Fruit fly (Drosophila melanogaster) whole organism, embryonic: Measurements from ENCODE around the gene SkpD.

Experiments
- B-H2 ChIP-seq: fragments of 200-800 bp; sonication (Bioruptor generic); optimal IDR thresholded peaks from 2 replicates; lab custom pipeline; 2018; ENCODE audit warnings: missing biosample characterization, mild to moderate bottlenecking, missing genetic modification characterization
- CG11093 ChIP-seq: fragments of 200-800 bp; sonication (Bioruptor generic); IDR thresholded peaks from 3 replicates; pipeline ENCODE4 v1.3.6; 2022; ENCODE audit warnings: missing biosample characterization, missing genetic modification characterization
- CG11504 ChIP-seq: fragments of 200-800 bp; sonication (Bioruptor generic); optimal IDR thresholded peaks from 3 replicates; lab custom pipeline; 2019; ENCODE audit warnings: missing biosample characterization, mild to moderate bottlenecking, missing genetic modification characterization, moderate library complexity
- CG11695 ChIP-seq: fragments of 200-800 bp; sonication (Bioruptor generic); IDR thresholded peaks from 3 replicates; pipeline ENCODE4 v1.3.6; 2022; ENCODE audit warnings: missing biosample characterization, missing genetic modification characterization
- CG12155 ChIP-seq: fragments of 200-800 bp; sonication (Bioruptor generic); optimal IDR thresholded peaks from 3 replicates; lab custom pipeline; 2016; ENCODE audit warnings: missing biosample characterization, missing genetic modification characterization
- CG12391 ChIP-seq: fragments of 200-800 bp; sonication (Bioruptor generic); optimal IDR thresholded peaks from 3 replicates; lab custom pipeline; 2018; ENCODE audit warnings: missing biosample characterization, mild to moderate bottlenecking, missing genetic modification characterization, moderate library complexity
- CG13123 ChIP-seq: fragments of 200-800 bp; sonication (Bioruptor generic); optimal IDR thresholded peaks from 2 replicates; lab custom pipeline; 2016; ENCODE audit warnings: missing biosample characterization, missing genetic modification characterization
- CG13775 ChIP-seq: fragments of 200-800 bp; sonication (Bioruptor generic); optimal IDR thresholded peaks from 3 replicates; lab custom pipeline; 2017; ENCODE audit warnings: missing biosample characterization, mild to moderate bottlenecking, missing genetic modification characterization
- CG15269 ChIP-seq: fragments of 200-800 bp; sonication (Bioruptor generic); optimal IDR thresholded peaks from 2 replicates; lab custom pipeline; 2018; ENCODE audit warnings: missing biosample characterization, mild to moderate bottlenecking, missing genetic modification characterization, moderate library complexity
- CG17186 ChIP-seq: fragments of 200-800 bp; sonication (Bioruptor generic); optimal IDR thresholded peaks from 3 replicates; lab custom pipeline; 2017; ENCODE audit warnings: missing biosample characterization, missing genetic modification reagents, missing genetic modification characterization
- CG17568 ChIP-seq: fragments of 200-800 bp; sonication (Bioruptor generic); optimal IDR thresholded peaks from 2 replicates; lab custom pipeline; 2018; ENCODE audit warnings: missing biosample characterization, mild to moderate bottlenecking, missing genetic modification characterization, moderate library complexity
- CG17912 ChIP-seq: fragments of 200-800 bp; sonication (Bioruptor generic); optimal IDR thresholded peaks from 2 replicates; lab custom pipeline; 2018; ENCODE audit warnings: missing biosample characterization, mild to moderate bottlenecking, missing genetic modification characterization
- CG18011 ChIP-seq: fragments of 200-800 bp; sonication (Bioruptor generic); optimal IDR thresholded peaks from 2 replicates; lab custom pipeline; 2017; ENCODE audit warnings: missing biosample characterization, missing genetic modification characterization, mild to moderate bottlenecking, moderate library complexity, missing genotype
- CG18619 ChIP-seq: fragments of 200-800 bp; sonication (Bioruptor generic); optimal IDR thresholded peaks from 3 replicates; lab custom pipeline; 2017; ENCODE audit warnings: missing biosample characterization, mild to moderate bottlenecking, missing genetic modification characterization
- CG2202 ChIP-seq: fragments of 200-800 bp; sonication (Bioruptor generic); optimal IDR thresholded peaks from 2 replicates; lab custom pipeline; 2018; ENCODE audit warnings: missing biosample characterization, mild to moderate bottlenecking, missing genetic modification characterization
- CG30403 ChIP-seq: fragments of 200-800 bp; sonication (Bioruptor generic); optimal IDR thresholded peaks from 3 replicates; lab custom pipeline; 2016; ENCODE audit warnings: missing biosample characterization, missing genetic modification characterization
- CG31441 ChIP-seq: fragments of 200-800 bp; sonication (Bioruptor generic); IDR thresholded peaks from 2 replicates; pipeline ENCODE4 v1.3.6; 2022; ENCODE audit warnings: missing biosample characterization, missing genetic modification characterization
- CG32772 ChIP-seq: fragments of 200-800 bp; sonication (Bioruptor generic); IDR thresholded peaks from 2 replicates; pipeline ENCODE4 v1.3.6; 2022; ENCODE audit warnings: missing biosample characterization, missing genetic modification characterization
- CG33213 ChIP-seq: fragments of 200-800 bp; sonication (Bioruptor generic); optimal IDR thresholded peaks from 3 replicates; lab custom pipeline; 2016; ENCODE audit warnings: missing biosample characterization, missing genetic modification characterization
- CG3995 ChIP-seq: fragments of 200-800 bp; sonication (Bioruptor generic); optimal IDR thresholded peaks from 3 replicates; lab custom pipeline; 2016; ENCODE audit warnings: missing biosample characterization, missing genetic modification characterization
- CG5953 ChIP-seq: fragments of 200-800 bp; sonication (Bioruptor generic); IDR thresholded peaks from 2 replicates; pipeline ENCODE4 v1.3.6; 2022; ENCODE audit warnings: missing biosample characterization, missing genetic modification characterization
- CG7839 ChIP-seq: fragments of 200-800 bp; sonication (Bioruptor generic); optimal IDR thresholded peaks from 3 replicates; lab custom pipeline; 2018; ENCODE audit warnings: missing biosample characterization, mild to moderate bottlenecking, missing genetic modification characterization, moderate library complexity
- CkIIα-i1 ChIP-seq: fragments of 200-800 bp; sonication (Bioruptor generic); IDR thresholded peaks from 2 replicates; pipeline ENCODE4 v1.3.6; 2022; ENCODE audit warnings: missing biosample characterization, missing genetic modification characterization
- D ChIP-seq, 2 experiments: fragments of 200-800 bp in 1 of 2; fragments of >200 bp in 1 of 2; sonication (Bioruptor generic) in 1 of 2; optimal IDR thresholded peaks; 2 replicates in 1 of 2; 3 replicates in 1 of 2; lab custom pipeline; 2017; ENCODE audit warnings: mild to moderate bottlenecking in 1 of 2, missing biosample characterization in 1 of 2, missing genetic modification characterization in 1 of 2, missing genetic modification reagents in 1 of 2
- Dip3 ChIP-seq: fragments of 200-800 bp; sonication (Bioruptor generic); optimal IDR thresholded peaks from 3 replicates; lab custom pipeline; 2016; ENCODE audit warnings: missing biosample characterization, missing genetic modification characterization
- E2f1 ChIP-seq: fragments of 200-800 bp; sonication (Bioruptor generic); IDR thresholded peaks from 2 replicates; pipeline ENCODE4 v1.3.6; 2022; ENCODE audit warnings: missing biosample characterization, missing genetic modification characterization
- Kr ChIP-seq: fragments of 200-800 bp; sonication (Bioruptor generic); optimal IDR thresholded peaks from 2 replicates; lab custom pipeline; 2017; ENCODE audit warnings: missing biosample characterization, mild to moderate bottlenecking, missing genetic modification characterization
- Meics ChIP-seq: fragments of 200-800 bp; sonication (Bioruptor generic); optimal IDR thresholded peaks from 2 replicates; lab custom pipeline; 2017; ENCODE audit warnings: missing biosample characterization, mild to moderate bottlenecking, missing genetic modification characterization
- Usf ChIP-seq: fragments of 200-800 bp; sonication (Bioruptor generic); optimal IDR thresholded peaks from 2 replicates; lab custom pipeline; 2017; ENCODE audit warnings: missing genotype, missing biosample characterization, missing genetic modification characterization
- Xrp1 ChIP-seq: fragments of 200-800 bp; sonication (Bioruptor generic); IDR thresholded peaks from 2 replicates; pipeline ENCODE4 v1.3.6; 2022; ENCODE audit warnings: missing biosample characterization, missing genetic modification characterization
- ara ChIP-seq: fragments of 200-800 bp; sonication (Bioruptor generic); IDR thresholded peaks from 2 replicates; pipeline ENCODE4 v1.3.6; 2022; ENCODE audit warnings: missing biosample characterization, missing genetic modification characterization
- cato ChIP-seq: fragments of 200-800 bp; sonication (Bioruptor generic); optimal IDR thresholded peaks from 2 replicates; lab custom pipeline; 2016; ENCODE audit warnings: missing biosample characterization, missing genetic modification characterization, borderline replicate concordance
- cg ChIP-seq: fragments of 200-800 bp; sonication (Bioruptor generic); optimal IDR thresholded peaks from 3 replicates; lab custom pipeline; 2019; ENCODE audit warnings: missing biosample characterization, mild to moderate bottlenecking, missing genetic modification characterization, moderate library complexity
- crp ChIP-seq, 2 experiments: fragments of 200-800 bp; sonication (Bioruptor generic); optimal IDR thresholded peaks; 2 replicates in 1 of 2; 3 replicates in 1 of 2; lab custom pipeline; 2017; ENCODE audit warnings: missing biosample characterization in 2 of 2, missing genetic modification characterization in 2 of 2, mild to moderate bottlenecking in 1 of 2, moderate library complexity in 1 of 2
- cwo ChIP-seq: fragments of 200-800 bp; sonication (Bioruptor generic); optimal IDR thresholded peaks from 3 replicates; lab custom pipeline; 2017; ENCODE audit warnings: missing biosample characterization, missing genetic modification characterization, mild to moderate bottlenecking, moderate library complexity, missing genetic modification reagents
- dmrt99B ChIP-seq: fragments of 200-800 bp; sonication (Bioruptor generic); optimal IDR thresholded peaks from 2 replicates; lab custom pipeline; 2018; ENCODE audit warnings: missing biosample characterization, mild to moderate bottlenecking, missing genetic modification characterization, moderate library complexity
- fd96Cb ChIP-seq: fragments of 200-800 bp; sonication (Bioruptor generic); optimal IDR thresholded peaks from 2 replicates; lab custom pipeline; 2018; ENCODE audit warnings: missing biosample characterization, mild to moderate bottlenecking, missing genetic modification characterization, moderate library complexity
- grau ChIP-seq: fragments of 200-800 bp; optimal IDR thresholded peaks from 3 replicates; lab custom pipeline; 2019; ENCODE audit warnings: missing biosample characterization, mild to moderate bottlenecking, missing genetic modification characterization, moderate library complexity
- gsb ChIP-seq: fragments of 200-800 bp; sonication (Bioruptor generic); IDR thresholded peaks from 2 replicates; pipeline ENCODE4 v1.3.6; 2022; ENCODE audit warnings: missing biosample characterization, missing genetic modification characterization
- ind ChIP-seq: fragments of 200-800 bp; sonication (Bioruptor generic); optimal IDR thresholded peaks from 3 replicates; lab custom pipeline; 2016; ENCODE audit warnings: missing biosample characterization, missing genetic modification characterization
- kay ChIP-seq: fragments of 200-800 bp; sonication (Bioruptor generic); optimal IDR thresholded peaks from 2 replicates; lab custom pipeline; 2016; ENCODE audit warnings: missing biosample characterization, missing genetic modification characterization
- lab ChIP-seq: fragments of 200-800 bp; sonication (Bioruptor generic); optimal IDR thresholded peaks from 3 replicates; lab custom pipeline; 2017; ENCODE audit warnings: missing biosample characterization, missing genetic modification characterization, mild to moderate bottlenecking, moderate library complexity, missing genetic modification reagents
- nerfin-2 ChIP-seq: fragments of 200-800 bp; sonication (Bioruptor generic); IDR thresholded peaks from 2 replicates; pipeline ENCODE4 v1.3.6; 2022; ENCODE audit warnings: missing biosample characterization, missing genetic modification characterization; ENCODE audit not compliant: partially characterized antibody
- org-1 ChIP-seq: fragments of 200-800 bp; sonication (Bioruptor generic); optimal IDR thresholded peaks from 2 replicates; lab custom pipeline; 2017; ENCODE audit warnings: missing biosample characterization, missing genetic modification characterization
- peb ChIP-seq: fragments of 200-800 bp; sonication (Bioruptor generic); IDR thresholded peaks from 2 replicates; pipeline ENCODE4 v1.3.6; 2022; ENCODE audit warnings: missing biosample characterization, missing genetic modification characterization
- row ChIP-seq: fragments of 200-800 bp; sonication (Bioruptor generic); IDR thresholded peaks from 3 replicates; pipeline ENCODE4 v1.3.6; 2022; ENCODE audit warnings: missing biosample characterization, missing genetic modification characterization
- sens-2 ChIP-seq: fragments of 200-800 bp; sonication (Bioruptor generic); IDR thresholded peaks from 2 replicates; pipeline ENCODE4 v1.3.6; 2022; ENCODE audit warnings: missing biosample characterization, missing genetic modification characterization
- sim ChIP-seq: fragments of 200-800 bp; sonication (Bioruptor generic); IDR thresholded peaks from 2 replicates; pipeline ENCODE4 v1.3.6; 2022; ENCODE audit warnings: missing biosample characterization, missing genetic modification characterization
- tap ChIP-seq: fragments of 200-800 bp; optimal IDR thresholded peaks from 3 replicates; lab custom pipeline; 2019; ENCODE audit warnings: missing biosample characterization, mild to moderate bottlenecking, missing genetic modification characterization, moderate library complexity
- tgo ChIP-seq: fragments of 200-800 bp; sonication (Bioruptor generic); IDR thresholded peaks from 3 replicates; pipeline ENCODE4 v1.3.6; 2022; ENCODE audit warnings: missing biosample characterization, missing genetic modification characterization
- zen ChIP-seq: fragments of 200-800 bp; sonication (Bioruptor generic); optimal IDR thresholded peaks from 3 replicates; lab custom pipeline; 2018; ENCODE audit warnings: missing biosample characterization, mild to moderate bottlenecking, missing genetic modification characterization, moderate library complexity

Gene SkpD

dm6 chrX:19818617-19819016 lies 6.1 kb downstream of the SkpD start (continued):
- TF ChIP-seq CG2202 (tag; lab: Kevin White, UChicago) (no peak), peb (GFP tag; lab: Robert Waterston, UW) (no peak), cato (no peak), CG17568 (GFP tag; lab: Kevin White, UChicago) (no peak), Usf (GFP tag; lab: Kevin White, UChicago) (no peak), CG3995 (GFP tag; lab: Kevin White, UChicago) (no peak), row (GFP tag; lab: Robert Waterston, UW) (peak; percentile 35; the same call in 2 of the 3 replicates), lab (peak; percentile 34), Meics (GFP tag; lab: Kevin White, UChicago) (peak; percentile 30), B-H2 (GFP tag; lab: Kevin White, UChicago) (no peak), CG12155 (no peak), D (optimal IDR thresholded peaks at IDR 0.05; lab: Kevin White, UChicago) (no peak), D (GFP tag; optimal IDR thresholded peaks at IDR 0.05; lab: Kevin White, UChicago) (no peak), Kr (GFP tag; lab: Kevin White, UChicago) (no peak), CG18619 (GFP tag; lab: Kevin White, UChicago) (no peak), CG30403 (GFP tag; lab: Kevin White, UChicago) (peak; percentile 9), Xrp1 (GFP tag; lab: Robert Waterston, UW) (no peak), CG15269 (tag; lab: Kevin White, UChicago) (peak; percentile 20), CG13123 (no peak), gsb (GFP tag; lab: Robert Waterston, UW) (no peak), CG7839 (tag; lab: Kevin White, UChicago) (peak; percentile 42), CG11504 (tag; lab: Kevin White, UChicago) (peak; percentile 59), sens-2 (GFP tag; lab: Robert Waterston, UW) (no peak), CG13775 (GFP tag; lab: Kevin White, UChicago) (no peak), CG33213 (GFP tag; lab: Kevin White, UChicago) (no peak), CkIIα-i1 (GFP tag; lab: Robert Waterston, UW) (no peak), grau (tag; lab: Kevin White, UChicago) (peak; percentile 20), CG11093 (no peak), tap (tag; lab: Kevin White, UChicago) (no peak), zen (tag; lab: Kevin White, UChicago) (no peak), CG31441 (GFP tag; lab: Robert Waterston, UW) (0 out of 2 replicates have a peak, but pooled peaks have one; percentile 22), tgo (0 out of 3 replicates have a peak, but pooled peaks have one; percentile 22), CG12391 (tag; lab: Kevin White, UChicago) (peak; percentile 7), fd96Cb (tag; lab: Kevin White, UChicago) (peak; percentile 10), CG17912 (GFP tag; lab: Kevin White, UChicago) (no peak), cwo (GFP tag; lab: Kevin White, UChicago) (no peak), org-1 (GFP tag; lab: Kevin White, UChicago) (no peak), CG18011 (GFP tag; lab: Kevin White, UChicago) (no peak), Dip3 (GFP tag; lab: Kevin White, UChicago) (no peak), sim (GFP tag; lab: Robert Waterston, UW) (no peak), dmrt99B (tag; lab: Kevin White, UChicago) (peak; percentile 55), CG17186 (GFP tag; lab: Kevin White, UChicago) (no peak), kay (no peak), nerfin-2 (no peak), crp (GFP tag; optimal IDR thresholded peaks at IDR 0.05; lab: Kevin White, UChicago) (no peak), CG32772 (GFP tag; lab: Robert Waterston, UW) (no peak), cg (GFP tag; lab: Kevin White, UChicago) (no peak), ind (GFP tag; lab: Kevin White, UChicago) (no peak), ara (GFP tag; lab: Robert Waterston, UW) (no peak), CG5953 (no peak), E2f1 (GFP tag; lab: Robert Waterston, UW) (no peak), CG11695 (no peak)
